Worm (Caenorhabditis elegans): ENCODE results near the gene C17B7.12.

Gene C17B7.12

DNA sequence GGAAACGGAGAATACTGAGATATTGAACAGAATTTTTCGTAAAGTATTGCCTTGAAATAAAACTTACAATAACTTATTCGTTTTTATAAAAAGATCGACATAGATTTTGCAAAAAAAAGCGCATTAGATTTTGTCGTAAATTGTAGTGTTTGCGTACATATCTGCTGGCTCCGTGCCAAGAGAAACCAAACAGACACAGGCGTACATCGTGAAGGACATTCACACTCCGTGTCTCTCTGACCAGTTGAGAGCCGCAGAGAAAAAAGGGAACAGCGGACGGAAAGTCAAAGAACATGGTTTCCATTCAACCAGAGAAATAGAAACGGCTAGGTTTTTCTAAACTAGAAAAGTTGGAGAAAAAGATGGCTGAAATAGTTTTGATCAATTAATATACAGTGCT, 37.7 kb upstream of the C17B7.12 start, which contains the start of gene arrd-19:
Gene arrd-19, minus strand, starts transcription at position 209 of the 400 bp plus-strand sequence.
- no peak for TF ChIP-seq sox-4 (tag; optimal IDR thresholded peaks at IDR 0.05)
- TF ChIP-seq ceh-88 (GFP tag; IDR thresholded peaks at IDR 0.05) = no peak
- peak; percentile 54 for TF ChIP-seq snpc-4 (tag; optimal IDR thresholded peaks at IDR 0.05)
- no peak for TF ChIP-seq ceh-63 (GFP tag; optimal IDR thresholded peaks at IDR 0.05)
- no peak for TF ChIP-seq aha-1 (tag; optimal IDR thresholded peaks at IDR 0.05)
- no peak for TF ChIP-seq hlh-4 (tag; optimal IDR thresholded peaks at IDR 0.05)
- no peak for TF ChIP-seq tlp-1 (tag; optimal IDR thresholded peaks at IDR 0.05)
- peak; percentile 38; the same call in 1 of the 2 replicates for TF ChIP-seq isw-1 (GFP tag; IDR thresholded peaks at IDR 0.05)
- no peak for TF ChIP-seq zip-4 (GFP tag; optimal IDR thresholded peaks at IDR 0.05)
- TF ChIP-seq ztf-4 (tag; optimal IDR thresholded peaks at IDR 0.05) = no peak
- no peak for TF ChIP-seq egl-27 (tag; optimal IDR thresholded peaks at IDR 0.05)
- TF ChIP-seq snu-23 (GFP tag; optimal IDR thresholded peaks at IDR 0.05) = peak; percentile 82
- peak; percentile 49 to 64 for TF ChIP-seq lin-35 (GFP tag; optimal IDR thresholded peaks at IDR 0.05)
- peak; percentile 16 for TF ChIP-seq elt-2 (tag; optimal IDR thresholded peaks at IDR 0.05)
- peak; percentile 66 for TF ChIP-seq fkh-8 (tag; optimal IDR thresholded peaks at IDR 0.05)
- no peak for TF ChIP-seq lin-39 (tag; optimal IDR thresholded peaks at IDR 0.05)
- peak; percentile 46 for TF ChIP-seq dsc-1 (tag; optimal IDR thresholded peaks at IDR 0.05)
- TF ChIP-seq ceh-90 (tag; optimal IDR thresholded peaks at IDR 0.05) = no peak
- peak; percentile 77 for TF ChIP-seq swsn-7 (tag; optimal IDR thresholded peaks at IDR 0.05)
- peak; percentile 43; the same call in 1 of the 2 replicates for TF ChIP-seq mab-9 (GFP tag; IDR thresholded peaks at IDR 0.05)
- peak; percentile 38 for TF ChIP-seq lin-13 (GFP tag; optimal IDR thresholded peaks at IDR 0.05)
- TF ChIP-seq mep-1 (tag; optimal IDR thresholded peaks at IDR 0.05) = peak; percentile 88
- no peak for TF ChIP-seq ama-1 (optimal IDR thresholded peaks at IDR 0.05)
- no peak for TF ChIP-seq zag-1 (tag; optimal IDR thresholded peaks at IDR 0.05)
- no peak for TF ChIP-seq Y116A8C.19 (tag; optimal IDR thresholded peaks at IDR 0.05; ENCODE audit: borderline replicate concordance)
- no peak for TF ChIP-seq C34B4.2 (tag; optimal IDR thresholded peaks at IDR 0.05)
- no peak for TF ChIP-seq ces-1 (GFP tag; optimal IDR thresholded peaks at IDR 0.05)
- peak; percentile 63 for TF ChIP-seq unc-130 (tag; optimal IDR thresholded peaks at IDR 0.05)
- no peak for TF ChIP-seq unc-98 (GFP tag; IDR thresholded peaks at IDR 0.05)
- no peak for TF ChIP-seq nhr-11 (tag; optimal IDR thresholded peaks at IDR 0.05)
- peak; percentile 29 for TF ChIP-seq jun-1 (tag; optimal IDR thresholded peaks at IDR 0.05)
- peak; percentile 72 for TF ChIP-seq grh-1 (GFP tag; IDR thresholded peaks at IDR 0.05)
- TF ChIP-seq aly-2 (tag; optimal IDR thresholded peaks at IDR 0.05) = no peak
- no peak for TF ChIP-seq mef-2 (tag; optimal IDR thresholded peaks at IDR 0.05)
- TF ChIP-seq irx-1 (tag; optimal IDR thresholded peaks at IDR 0.05) = peak; percentile 58
- TF ChIP-seq efl-3 (GFP tag; optimal IDR thresholded peaks at IDR 0.05) = no peak
- TF ChIP-seq ceh-82 (tag; optimal IDR thresholded peaks at IDR 0.05) = peak in 2 of 3 experiments; percentile 36 to 76
- TF ChIP-seq lin-15B (tag; optimal IDR thresholded peaks at IDR 0.05) = peak; percentile 21
- TF ChIP-seq unc-62 (GFP tag; optimal IDR thresholded peaks at IDR 0.05) = no peak
- peak; percentile 56 for TF ChIP-seq xbp-1 (tag; optimal IDR thresholded peaks at IDR 0.05)
- TF ChIP-seq lir-3 (tag; optimal IDR thresholded peaks at IDR 0.05; ENCODE audit: poor library complexity) = no peak
- peak; percentile 74 to 75 for TF ChIP-seq efl-1 (optimal IDR thresholded peaks at IDR 0.05)
- TF ChIP-seq efl-1 (GFP tag; optimal IDR thresholded peaks at IDR 0.05 in 1 of 2) = peak; percentile 51 to 95
- TF ChIP-seq ets-5 (GFP tag; IDR thresholded peaks at IDR 0.05) = no peak
- no peak for TF ChIP-seq fkh-4 (tag; optimal IDR thresholded peaks at IDR 0.05; ENCODE audit: borderline replicate concordance)
- TF ChIP-seq fkh-10 (GFP tag; optimal IDR thresholded peaks at IDR 0.05) = no peak
- no peak for TF ChIP-seq unc-30 (tag; optimal IDR thresholded peaks at IDR 0.05)
- TF ChIP-seq sup-37 (GFP tag; optimal IDR thresholded peaks at IDR 0.05) = no peak
- no peak for TF ChIP-seq C04F5.9 (tag; optimal IDR thresholded peaks at IDR 0.05)
- TF ChIP-seq nhr-28 (tag; optimal IDR thresholded peaks at IDR 0.05) = no peak
- peak; percentile 49 for TF ChIP-seq C16A3.4 (tag; optimal IDR thresholded peaks at IDR 0.05)
- no peak for TF ChIP-seq nhr-76 (tag; optimal IDR thresholded peaks at IDR 0.05)
- no peak for TF ChIP-seq hlh-17 (GFP tag; optimal IDR thresholded peaks at IDR 0.05; ENCODE audit: borderline replicate concordance)
- peak; percentile 19 for TF ChIP-seq egl-13 (tag; optimal IDR thresholded peaks at IDR 0.05)
- peak; percentile 86 for TF ChIP-seq F16B12.6 (tag; optimal IDR thresholded peaks at IDR 0.05)

Measured in whole organism, L1 larva.